Worm (Caenorhabditis elegans) whole organism, early embryonic: ENCODE measurements around the gene mnm-2.

ENCODE experiments used
- B0310.2 ChIP-seq: sonication (generic microtip); optimal IDR thresholded peaks from 2 replicates; lab custom pipeline; 2016; ENCODE audit warnings: mild to moderate bottlenecking, missing genetic modification characterization, missing compliant biosample characterization
- F13C5.2 ChIP-seq: sonication (generic microtip); optimal IDR thresholded peaks from 2 replicates; lab custom pipeline; 2017; ENCODE audit warnings: mild to moderate bottlenecking, missing genetic modification characterization, inconsistent platforms, missing compliant biosample characterization
- ama-1 ChIP-seq: fragments of 150-350 bp; optimal IDR thresholded peaks from 2 replicates; lab custom pipeline; 2014
- ceh-13 ChIP-seq: fragments of 200-800 bp; sonication (Bioruptor generic); optimal IDR thresholded peaks from 2 replicates; lab custom pipeline; 2018; ENCODE audit warnings: mild to moderate bottlenecking, missing genetic modification characterization, missing compliant biosample characterization
- flt-1 ChIP-seq: fragments of 200-800 bp; sonication (Bioruptor generic); IDR thresholded peaks from 2 replicates; pipeline ENCODE4 v1.3.6; 2022; ENCODE audit warnings: missing genetic modification characterization, missing compliant biosample characterization
- hmbx-1 ChIP-seq: sonication (generic microtip); optimal IDR thresholded peaks from 2 replicates; lab custom pipeline; 2016; ENCODE audit warnings: mild to moderate bottlenecking, missing genetic modification characterization, missing compliant biosample characterization
- hmg-4 ChIP-seq: fragments of 200-800 bp; sonication (Bioruptor generic); optimal IDR thresholded peaks from 2 replicates; lab custom pipeline; 2018; ENCODE audit warnings: mild to moderate bottlenecking, missing genetic modification characterization, missing compliant biosample characterization
- hnd-1 ChIP-seq: sonication (generic microtip); optimal IDR thresholded peaks from 2 replicates; lab custom pipeline; 2016; ENCODE audit warnings: missing genetic modification characterization, missing compliant biosample characterization
- scrt-1 ChIP-seq: fragments of 200-800 bp; sonication (Bioruptor generic); IDR thresholded peaks from 2 replicates; pipeline ENCODE4 v1.3.6; 2022; ENCODE audit warnings: missing genetic modification characterization, missing compliant biosample characterization
- tbx-11 ChIP-seq: fragments of 200-800 bp; sonication (Bioruptor generic); IDR thresholded peaks from 2 replicates; pipeline ENCODE4 v1.3.6; 2022; ENCODE audit warnings: missing genetic modification characterization, missing compliant biosample characterization

ce11 chrX:7409030-7409429, 15.7 kb downstream of the mnm-2 start:
- TF ChIP-seq flt-1 (no peak), scrt-1 (GFP tag; lab: Robert Waterston, UW) (no peak), ceh-13 (GFP tag; lab: Kevin White, UChicago) (no peak), hmbx-1 (no peak), F13C5.2 (no peak), tbx-11 (GFP tag; lab: Robert Waterston, UW) (no peak), ama-1 (lab: Kevin White, UChicago) (no peak), B0310.2 (tag; lab: Kevin White, UChicago) (no peak), hnd-1 (tag; lab: Kevin White, UChicago) (no peak), hmg-4 (GFP tag; lab: Kevin White, UChicago) (no peak)
